Fruit fly (Drosophila melanogaster): ENCODE data around the gene CG13893.

The CG13893 gene

DNA sequence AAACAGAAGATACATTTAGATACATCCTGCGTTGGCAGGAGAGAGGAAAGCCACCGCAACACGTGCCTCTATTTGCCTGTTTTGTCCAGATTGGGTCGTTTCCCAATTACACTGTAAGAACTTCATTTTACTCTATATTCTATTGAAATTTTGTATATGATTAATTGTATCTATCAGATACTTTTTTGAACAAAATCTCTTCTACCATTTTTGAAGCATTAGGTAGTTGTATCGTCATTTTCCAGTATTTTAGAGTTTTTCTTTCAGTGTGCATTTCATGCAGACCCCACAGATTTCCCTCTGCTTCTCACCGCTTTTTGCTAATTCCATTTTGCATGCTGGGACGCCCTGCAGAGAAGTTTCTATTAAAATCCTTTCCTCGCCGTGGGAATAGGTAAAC, 49.2 kb downstream of the CG13893 start (continued):
- peak; percentile 2 for TF ChIP-seq CG6792 (GFP tag; optimal IDR thresholded peaks at IDR 0.05)
- peak; percentile 76 for TF ChIP-seq Gug (GFP tag; IDR thresholded peaks at IDR 0.05)
- peak; percentile 35 for TF ChIP-seq Sox102F (GFP tag; optimal IDR thresholded peaks at IDR 0.05)
- TF ChIP-seq fd85E (GFP tag; optimal IDR thresholded peaks at IDR 0.05) = no peak
- TF ChIP-seq svp (GFP tag) = peak; percentile 54
- TF ChIP-seq CG11762 (GFP tag; optimal IDR thresholded peaks at IDR 0.05; ENCODE audit: insufficient read depth) = peak; percentile 54
- TF ChIP-seq CG3919 (GFP tag; optimal IDR thresholded peaks at IDR 0.05) = peak; percentile 64
- peak; percentile 65 for TF ChIP-seq Eip75B (GFP tag; optimal IDR thresholded peaks at IDR 0.05)
- TF ChIP-seq CG34406 (GFP tag; optimal IDR thresholded peaks at IDR 0.05) = no peak
- TF ChIP-seq CG6854 (GFP tag; optimal IDR thresholded peaks at IDR 0.05) = no peak
- TF ChIP-seq CG7368 (GFP tag; optimal IDR thresholded peaks at IDR 0.05) = peak; percentile 2
- peak; percentile 36 for TF ChIP-seq lz (GFP tag; optimal IDR thresholded peaks at IDR 0.05)
- no peak for TF ChIP-seq Blimp-1 (GFP tag; optimal IDR thresholded peaks at IDR 0.05)
- TF ChIP-seq CG16779 (tag; optimal IDR thresholded peaks at IDR 0.05) = peak; percentile 18
- TF ChIP-seq dsx (GFP tag; optimal IDR thresholded peaks at IDR 0.05; ENCODE audit: poor library complexity, severe bottlenecking) = no peak
- no peak for TF ChIP-seq CG9139 (GFP tag; optimal IDR thresholded peaks at IDR 0.05)
- TF ChIP-seq OdsH (GFP tag; optimal IDR thresholded peaks at IDR 0.05) = peak; percentile 67
- TF ChIP-seq vri (GFP tag; optimal IDR thresholded peaks at IDR 0.05) = peak; percentile 13
- TF ChIP-seq net (GFP tag; optimal IDR thresholded peaks at IDR 0.05) = peak; percentile 11
- no peak for TF ChIP-seq fkh (GFP tag; optimal IDR thresholded peaks at IDR 0.05)
- TF ChIP-seq CG4318 (GFP tag; optimal IDR thresholded peaks at IDR 0.05) = peak; percentile 55
- peak; percentile 60 for TF ChIP-seq Ets96B (tag; optimal IDR thresholded peaks at IDR 0.05)
- TF ChIP-seq Hr39 (GFP tag; optimal IDR thresholded peaks at IDR 0.05) = peak; percentile 23
- peak; percentile 16 for TF ChIP-seq CG8632 (GFP tag; optimal IDR thresholded peaks at IDR 0.05)
- peak; percentile 39 for TF ChIP-seq CG3032 (tag; optimal IDR thresholded peaks at IDR 0.05)
- TF ChIP-seq CG6276 (GFP tag; optimal IDR thresholded peaks at IDR 0.05) = peak; percentile 30
- peak; percentile 67 for TF ChIP-seq CG10631 (GFP tag; optimal IDR thresholded peaks at IDR 0.05)
- TF ChIP-seq CG31627 (GFP tag; optimal IDR thresholded peaks at IDR 0.05) = peak; percentile 29
- TF ChIP-seq cyc (GFP tag; optimal IDR thresholded peaks at IDR 0.05) = peak; percentile 31
- TF ChIP-seq CG10669 (GFP tag; optimal IDR thresholded peaks at IDR 0.05) = peak; percentile 32
- TF ChIP-seq dac (GFP tag; optimal IDR thresholded peaks at IDR 0.05) = peak; percentile 35
- TF ChIP-seq Eip78C (GFP tag) = peak; percentile 82
- TF ChIP-seq pdm3 (GFP tag; optimal IDR thresholded peaks at IDR 0.05) = peak; percentile 62

DNA sequence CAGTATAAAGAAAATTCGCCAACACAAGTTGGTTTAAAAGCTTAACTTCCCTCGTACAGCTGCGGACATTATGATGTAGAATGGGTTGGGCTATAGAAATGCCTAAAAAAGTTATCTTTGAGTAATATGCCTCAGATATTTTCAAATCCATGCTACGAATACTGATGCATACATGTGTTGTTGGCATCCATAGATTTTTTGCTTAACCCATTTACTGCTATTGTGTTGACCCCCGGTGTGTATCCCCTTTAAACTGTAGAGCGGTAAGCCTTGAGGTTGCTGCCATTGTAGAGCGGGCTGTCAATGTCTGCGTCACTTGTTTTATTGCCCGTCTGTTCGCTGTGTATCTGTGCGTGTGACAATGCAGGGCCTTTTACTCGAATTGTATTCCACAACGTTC, 50.9 kb downstream of the CG13893 start:
- TF ChIP-seq esn (GFP tag; optimal IDR thresholded peaks at IDR 0.05) (peak; percentile 93), spab (GFP tag; optimal IDR thresholded peaks at IDR 0.05) (peak; percentile 91), CG16779 (tag; optimal IDR thresholded peaks at IDR 0.05) (peak; percentile 74), CG32006 (GFP tag; optimal IDR thresholded peaks at IDR 0.05) (peak; percentile 76), net (GFP tag; optimal IDR thresholded peaks at IDR 0.05) (peak; percentile 90), CG6163 (GFP tag; IDR thresholded peaks at IDR 0.05) (peak; percentile 95), Gug (GFP tag; IDR thresholded peaks at IDR 0.05) (peak; percentile 78), Ets96B (tag; optimal IDR thresholded peaks at IDR 0.05) (peak; percentile 93), lz (GFP tag; optimal IDR thresholded peaks at IDR 0.05) (peak; percentile 91), acj6 (GFP tag; optimal IDR thresholded peaks at IDR 0.05) (peak; percentile 92), CG6276 (GFP tag; optimal IDR thresholded peaks at IDR 0.05) (peak; percentile 74), Blimp-1 (GFP tag; optimal IDR thresholded peaks at IDR 0.05) (peak; percentile 71), dac (GFP tag; optimal IDR thresholded peaks at IDR 0.05) (peak; percentile 50), vri (GFP tag; optimal IDR thresholded peaks at IDR 0.05) (peak; percentile 89), Lpt (GFP tag; optimal IDR thresholded peaks at IDR 0.05) (peak; percentile 49), fd59A (GFP tag; optimal IDR thresholded peaks at IDR 0.05) (peak; percentile 94), fkh (GFP tag; optimal IDR thresholded peaks at IDR 0.05) (no peak), CG11294 (GFP tag; IDR thresholded peaks at IDR 0.05) (peak; percentile 72), ss (GFP tag; optimal IDR thresholded peaks at IDR 0.05) (peak; percentile 92 to 97), pdm3 (GFP tag; optimal IDR thresholded peaks at IDR 0.05) (peak; percentile 93), Ets21C (GFP tag; optimal IDR thresholded peaks at IDR 0.05) (peak; percentile 87), Hr39 (GFP tag; optimal IDR thresholded peaks at IDR 0.05) (peak; percentile 91), Sox14 (GFP tag; optimal IDR thresholded peaks at IDR 0.05) (peak; percentile 91), svp (GFP tag) (peak; percentile 95), Sox15 (GFP tag; optimal IDR thresholded peaks at IDR 0.05) (peak; percentile 94), CG3919 (GFP tag; optimal IDR thresholded peaks at IDR 0.05) (peak; percentile 95), salr (GFP tag; optimal IDR thresholded peaks at IDR 0.05) (peak; percentile 58 to 96), fd85E (GFP tag; optimal IDR thresholded peaks at IDR 0.05) (peak; percentile 82), CG11762 (GFP tag; optimal IDR thresholded peaks at IDR 0.05; ENCODE audit: insufficient read depth) (peak; percentile 92), CG7368 (GFP tag; optimal IDR thresholded peaks at IDR 0.05) (peak; percentile 95), Hr38 (GFP tag; optimal IDR thresholded peaks at IDR 0.05) (no peak), achi (GFP tag; optimal IDR thresholded peaks at IDR 0.05) (peak; percentile 89)

All from whole organism, prepupa.